Worm (Caenorhabditis elegans): ENCODE data around the gene T24D5.4.
A peak's percentile ranks its signal among the peaks of the same experiment; 100 is the strongest.

The T24D5.4 gene

ce11 chrX:12563589-12563988 lies 33.4 kb upstream of the T24D5.4 start (continued):
- TF ChIP-seq eyg-1 (tag; optimal IDR thresholded peaks at IDR 0.05) = peak; percentile 84
- TF ChIP-seq T23F11.4 (GFP tag; optimal IDR thresholded peaks at IDR 0.05) = peak; percentile 89
- TF ChIP-seq ceh-6 (GFP tag; optimal IDR thresholded peaks at IDR 0.05) = peak; percentile 90
- TF ChIP-seq zip-5 (tag; optimal IDR thresholded peaks at IDR 0.05) = peak; percentile 74
- peak; percentile 93 for TF ChIP-seq ceh-34 (tag; optimal IDR thresholded peaks at IDR 0.05)
- TF ChIP-seq unc-55 (GFP tag; optimal IDR thresholded peaks at IDR 0.05) = peak; percentile 22
- TF ChIP-seq ceh-18 (tag; optimal IDR thresholded peaks at IDR 0.05) = peak; percentile 82
- peak; percentile 89 for TF ChIP-seq fax-1 (tag; optimal IDR thresholded peaks at IDR 0.05)
- no peak for TF ChIP-seq nhr-11 (tag; optimal IDR thresholded peaks at IDR 0.05)
- TF ChIP-seq nhr-232 (tag; optimal IDR thresholded peaks at IDR 0.05) = peak; percentile 91
- peak; percentile 85 for TF ChIP-seq lin-11 (tag; optimal IDR thresholded peaks at IDR 0.05)
- TF ChIP-seq Y22D7AL.16 (tag; optimal IDR thresholded peaks at IDR 0.05) = peak; percentile 85
- peak; percentile 33 for TF ChIP-seq fkh-10 (GFP tag; optimal IDR thresholded peaks at IDR 0.05)
- peak; percentile 92 for TF ChIP-seq sdc-2 (tag; optimal IDR thresholded peaks at IDR 0.05)
- peak; percentile 85 for TF ChIP-seq ceh-2 (tag; optimal IDR thresholded peaks at IDR 0.05)
- TF ChIP-seq che-1 (tag; optimal IDR thresholded peaks at IDR 0.05) = peak; percentile 87
- peak; percentile 87 for TF ChIP-seq C38D4.7 (GFP tag; optimal IDR thresholded peaks at IDR 0.05)
- peak; percentile 88 for TF ChIP-seq ztf-16 (tag; optimal IDR thresholded peaks at IDR 0.05)
- TF ChIP-seq pha-2 (tag; optimal IDR thresholded peaks at IDR 0.05) = peak; percentile 86
- TF ChIP-seq unc-86 (tag; optimal IDR thresholded peaks at IDR 0.05) = peak; percentile 88
- no peak for TF ChIP-seq ceh-30 (tag; optimal IDR thresholded peaks at IDR 0.05)
- TF ChIP-seq tbx-2 (tag; optimal IDR thresholded peaks at IDR 0.05) = peak; percentile 87
- peak; percentile 90 for TF ChIP-seq sox-4 (tag; optimal IDR thresholded peaks at IDR 0.05)
- no peak for TF ChIP-seq pax-1 (tag; optimal IDR thresholded peaks at IDR 0.05)
- TF ChIP-seq lim-6 (tag; optimal IDR thresholded peaks at IDR 0.05) = peak; percentile 77
- TF ChIP-seq elt-2 (tag; optimal IDR thresholded peaks at IDR 0.05) = peak; percentile 94
- TF ChIP-seq ceh-24 (tag; optimal IDR thresholded peaks at IDR 0.05) = peak; percentile 54
- peak; percentile 82 for TF ChIP-seq ceh-48 (tag; optimal IDR thresholded peaks at IDR 0.05)
- TF ChIP-seq ahr-1 (tag; optimal IDR thresholded peaks at IDR 0.05) = peak; percentile 88
- peak; percentile 85 for TF ChIP-seq pag-3 (tag; optimal IDR thresholded peaks at IDR 0.05; ENCODE audit: borderline replicate concordance)

ce11 chrX:12574473-12574872 lies 22.5 kb upstream of the T24D5.4 start, which contains the start of gene T24D5.1:
T24D5.1 (plus strand) TSS chrX:12574773.
- no peak for TF ChIP-seq nhr-232 (tag; optimal IDR thresholded peaks at IDR 0.05)
- TF ChIP-seq ceh-34 (tag; optimal IDR thresholded peaks at IDR 0.05) = no peak
- TF ChIP-seq che-1 (tag; optimal IDR thresholded peaks at IDR 0.05) = no peak
- TF ChIP-seq ceh-30 (tag; optimal IDR thresholded peaks at IDR 0.05) = no peak

- TF ChIP-seq npax-4 (tag; optimal IDR thresholded peaks at IDR 0.05) (no peak), ceh-24 (tag; optimal IDR thresholded peaks at IDR 0.05) (no peak), ceh-14 (tag; optimal IDR thresholded peaks at IDR 0.05) (no peak), rnt-1 (tag; optimal IDR thresholded peaks at IDR 0.05) (no peak), che-1 (tag; optimal IDR thresholded peaks at IDR 0.05) (no peak), pha-4 (tag; optimal IDR thresholded peaks at IDR 0.05) (no peak), ahr-1 (tag; optimal IDR thresholded peaks at IDR 0.05) (no peak), elt-4 (tag; optimal IDR thresholded peaks at IDR 0.05) (no peak), tbx-7 (tag; optimal IDR thresholded peaks at IDR 0.05) (no peak), unc-86 (tag; optimal IDR thresholded peaks at IDR 0.05) (no peak), sdc-2 (tag; optimal IDR thresholded peaks at IDR 0.05) (no peak), C38D4.7 (GFP tag; optimal IDR thresholded peaks at IDR 0.05) (no peak), ceh-45 (GFP tag; IDR thresholded peaks at IDR 0.05) (no peak), ref-2 (tag; optimal IDR thresholded peaks at IDR 0.05) (no peak), sox-4 (tag; optimal IDR thresholded peaks at IDR 0.05) (no peak), mec-3 (tag; optimal IDR thresholded peaks at IDR 0.05; ENCODE audit: borderline replicate concordance) (no peak), lim-6 (tag; optimal IDR thresholded peaks at IDR 0.05) (no peak)
Observed at ce11 chrX:12579774-12580173, 17.2 kb upstream of the T24D5.4 start, which contains the start of gene T24D5.3. T24D5.3 (plus strand) TSS chrX:12580074.
